Fruit fly (Drosophila melanogaster) whole organism, embryonic: ENCODE data around the gene Ppt1.

Experiments used
- Antp ChIP-seq: fragments of 200-800 bp; sonication (Bioruptor generic); optimal IDR thresholded peaks from 3 replicates; lab custom pipeline; 2016; ENCODE audit warnings: missing biosample characterization, missing genetic modification characterization
- CG10979 ChIP-seq: fragments of 200-800 bp; sonication (Bioruptor generic); optimal IDR thresholded peaks from 2 replicates; lab custom pipeline; 2018; ENCODE audit warnings: missing biosample characterization, mild to moderate bottlenecking, missing genetic modification characterization, moderate library complexity
- CG11085 ChIP-seq: fragments of 200-800 bp; sonication (Bioruptor generic); IDR thresholded peaks from 2 replicates; pipeline ENCODE4 v1.3.6; 2022; ENCODE audit warnings: missing biosample characterization, missing genetic modification characterization
- CG12236 ChIP-seq: fragments of 200-800 bp; sonication (Bioruptor generic); optimal IDR thresholded peaks from 2 replicates; lab custom pipeline; 2016; ENCODE audit warnings: missing biosample characterization, missing genetic modification characterization
- CG12942 ChIP-seq: fragments of 200-800 bp; sonication (Bioruptor generic); optimal IDR thresholded peaks from 3 replicates; lab custom pipeline; 2016; ENCODE audit warnings: missing biosample characterization, missing genetic modification characterization
- CG13123 ChIP-seq: fragments of 200-800 bp; sonication (Bioruptor generic); optimal IDR thresholded peaks from 2 replicates; lab custom pipeline; 2016; ENCODE audit warnings: missing biosample characterization, missing genetic modification characterization
- CG15514 ChIP-seq: fragments of 200-800 bp; sonication (Bioruptor generic); optimal IDR thresholded peaks from 3 replicates; lab custom pipeline; 2017; ENCODE audit warnings: missing biosample characterization, missing genetic modification characterization, mild to moderate bottlenecking, moderate library complexity, missing genetic modification reagents
- CG17385 ChIP-seq: fragments of 200-800 bp; sonication (Bioruptor generic); optimal IDR thresholded peaks from 3 replicates; lab custom pipeline; 2018; ENCODE audit warnings: missing biosample characterization, mild to moderate bottlenecking, missing genetic modification characterization
- CG17829 ChIP-seq: fragments of 200-800 bp; optimal IDR thresholded peaks from 2 replicates; lab custom pipeline; 2019; ENCODE audit warnings: missing biosample characterization, mild to moderate bottlenecking, missing genetic modification characterization, moderate library complexity
- CG2116 ChIP-seq: fragments of 200-800 bp; sonication (Bioruptor generic); optimal IDR thresholded peaks from 3 replicates; lab custom pipeline; 2018; ENCODE audit warnings: missing biosample characterization, mild to moderate bottlenecking, missing genetic modification characterization
- CG2199 ChIP-seq: fragments of 200-800 bp; sonication (Bioruptor generic); IDR thresholded peaks from 3 replicates; pipeline ENCODE4 v1.3.6; 2022; ENCODE audit warnings: missing biosample characterization, missing genetic modification characterization
- CG3995 ChIP-seq: fragments of 200-800 bp; sonication (Bioruptor generic); optimal IDR thresholded peaks from 3 replicates; lab custom pipeline; 2016; ENCODE audit warnings: missing biosample characterization, missing genetic modification characterization
- CG4328 ChIP-seq: fragments of 200-800 bp; sonication (Bioruptor generic); optimal IDR thresholded peaks from 3 replicates; lab custom pipeline; 2017; ENCODE audit warnings: missing biosample characterization, missing genetic modification reagents, missing genetic modification characterization
- CG9797 ChIP-seq: fragments of 200-800 bp; sonication (Bioruptor generic); optimal IDR thresholded peaks from 3 replicates; lab custom pipeline; 2018; ENCODE audit warnings: missing biosample characterization, mild to moderate bottlenecking, missing genetic modification characterization
- Chrac-16 ChIP-seq: fragments of 200-800 bp; sonication (Bioruptor generic); optimal IDR thresholded peaks from 3 replicates; lab custom pipeline; 2016; ENCODE audit warnings: missing biosample characterization, missing genetic modification characterization
- Dbx ChIP-seq: fragments of 200-800 bp; sonication (Bioruptor generic); IDR thresholded peaks from 3 replicates; pipeline ENCODE4 v1.3.6; 2022; ENCODE audit warnings: missing biosample characterization, missing genetic modification characterization
- E2f2 ChIP-seq: fragments of 200-800 bp; sonication (Bioruptor generic); IDR thresholded peaks from 2 replicates; pipeline ENCODE4 v1.3.6; 2022; ENCODE audit warnings: missing biosample characterization, missing genetic modification characterization
- ERR ChIP-seq: fragments of 200-800 bp; sonication (Bioruptor generic); optimal IDR thresholded peaks from 2 replicates; lab custom pipeline; 2016; ENCODE audit warnings: missing biosample characterization, missing genetic modification characterization
- Elba2 ChIP-seq: fragments of 200-800 bp; sonication (Bioruptor generic); optimal IDR thresholded peaks from 3 replicates; lab custom pipeline; 2016; ENCODE audit warnings: missing biosample characterization, missing genetic modification characterization
- Fer3 ChIP-seq: fragments of 200-800 bp; sonication (Bioruptor generic); optimal IDR thresholded peaks from 2 replicates; lab custom pipeline; 2018; ENCODE audit warnings: missing biosample characterization, mild to moderate bottlenecking, missing genetic modification characterization, moderate library complexity
- Med ChIP-seq: fragments of 200-800 bp; sonication (Bioruptor generic); peaks from one replicate; lab custom pipeline; 2016; ENCODE audit warnings: missing biosample characterization, missing genetic modification characterization, mild to moderate bottlenecking, inconsistent platforms, moderate library complexity
- NC2β ChIP-seq: fragments of 200-800 bp; sonication (Bioruptor generic); optimal IDR thresholded peaks from 2 replicates; lab custom pipeline; 2016; ENCODE audit warnings: missing biosample characterization, missing genetic modification characterization
- NfI ChIP-seq: fragments of 200-800 bp; sonication (Bioruptor generic); optimal IDR thresholded peaks from 3 replicates; lab custom pipeline; 2018; ENCODE audit warnings: missing biosample characterization, mild to moderate bottlenecking, missing genetic modification characterization, moderate library complexity
- Optix ChIP-seq: fragments of 200-800 bp; sonication (Bioruptor generic); IDR thresholded peaks from 3 replicates; pipeline ENCODE4 v1.3.6; 2022; ENCODE audit warnings: missing biosample characterization, missing genetic modification characterization
- Scr ChIP-seq: fragments of 200-800 bp; sonication (Bioruptor generic); IDR thresholded peaks from 2 replicates; pipeline ENCODE4 v1.3.6; 2022; ENCODE audit warnings: missing biosample characterization, missing genetic modification characterization; ENCODE audit not compliant: partially characterized antibody
- Tbp ChIP-seq: fragments of >200 bp; optimal IDR thresholded peaks from 2 replicates; lab custom pipeline; 2018; ENCODE audit warnings: missing biosample characterization, missing genetic modification characterization
- Trl ChIP-seq, 3 experiments: fragments of >200 bp in 2 of 3; fragments of 200-800 bp in 1 of 3; sonication (Bioruptor generic) in 1 of 3; optimal IDR thresholded peaks; 2 replicates in 1 of 3; 3 replicates in 2 of 3; lab custom pipeline; 2016 to 2017; ENCODE audit warnings: missing biosample characterization in 1 of 3, missing genetic modification characterization in 1 of 3
- ato ChIP-seq: fragments of 200-800 bp; sonication (Bioruptor generic); IDR thresholded peaks from 2 replicates; pipeline ENCODE4 v1.3.6; 2022; ENCODE audit warnings: missing biosample characterization, missing genetic modification characterization; ENCODE audit not compliant: partially characterized antibody
- cas ChIP-seq: fragments of 200-800 bp; sonication (Bioruptor generic); IDR thresholded peaks from 2 replicates; pipeline ENCODE4 v1.3.6; 2022; ENCODE audit warnings: missing biosample characterization, missing genetic modification characterization
- chn ChIP-seq: fragments of 200-800 bp; sonication (Bioruptor generic); optimal IDR thresholded peaks from 2 replicates; lab custom pipeline; 2016; ENCODE audit warnings: missing biosample characterization, missing genetic modification characterization
- ci ChIP-seq: fragments of 200-800 bp; sonication (Bioruptor generic); IDR thresholded peaks from 3 replicates; pipeline ENCODE4 v1.3.6; 2022; ENCODE audit warnings: missing biosample characterization, missing genetic modification characterization
- crp ChIP-seq, 2 experiments: fragments of 200-800 bp; sonication (Bioruptor generic); optimal IDR thresholded peaks; 2 replicates in 1 of 2; 3 replicates in 1 of 2; lab custom pipeline; 2017; ENCODE audit warnings: missing biosample characterization in 2 of 2, missing genetic modification characterization in 2 of 2, mild to moderate bottlenecking in 1 of 2, moderate library complexity in 1 of 2
- dmrt11E ChIP-seq: fragments of 200-800 bp; sonication (Bioruptor generic); optimal IDR thresholded peaks from 3 replicates; lab custom pipeline; 2018; ENCODE audit warnings: missing biosample characterization, mild to moderate bottlenecking, missing genetic modification characterization, moderate library complexity
- fu2 ChIP-seq: fragments of 200-800 bp; sonication (Bioruptor generic); optimal IDR thresholded peaks from 2 replicates; lab custom pipeline; 2016; ENCODE audit warnings: missing biosample characterization, missing genetic modification characterization
- hb ChIP-seq: fragments of 200-800 bp; sonication (Bioruptor generic); IDR thresholded peaks from 3 replicates; pipeline ENCODE4 v1.3.6; 2022; ENCODE audit warnings: missing biosample characterization, missing genetic modification characterization; ENCODE audit not compliant: partially characterized antibody
- inv ChIP-seq: fragments of 200-800 bp; sonication (Bioruptor generic); IDR thresholded peaks from 2 replicates; pipeline ENCODE4 v1.3.6; 2022; ENCODE audit warnings: missing biosample characterization, missing genetic modification characterization; ENCODE audit not compliant: partially characterized antibody
- kay ChIP-seq: fragments of 200-800 bp; sonication (Bioruptor generic); optimal IDR thresholded peaks from 2 replicates; lab custom pipeline; 2016; ENCODE audit warnings: missing biosample characterization, missing genetic modification characterization
- lab ChIP-seq: fragments of 200-800 bp; sonication (Bioruptor generic); optimal IDR thresholded peaks from 3 replicates; lab custom pipeline; 2017; ENCODE audit warnings: missing biosample characterization, missing genetic modification characterization, mild to moderate bottlenecking, moderate library complexity, missing genetic modification reagents
- org-1 ChIP-seq: fragments of 200-800 bp; sonication (Bioruptor generic); optimal IDR thresholded peaks from 2 replicates; lab custom pipeline; 2017; ENCODE audit warnings: missing biosample characterization, missing genetic modification characterization
- pan ChIP-seq, 4 experiments: fragments of >200 bp in 3 of 4; fragments of 200-800 bp in 1 of 4; sonication (Bioruptor generic) in 1 of 4; optimal IDR thresholded peaks in 3 of 4; IDR thresholded peaks in 1 of 4; 2 replicates each; pipeline versions ENCODE4 v1.3.6 to Lab custom; 2017 to 2022; ENCODE audit warnings: missing biosample characterization in 2 of 4, missing genetic modification characterization in 2 of 4, mixed read lengths in 1 of 4
- peb ChIP-seq: fragments of 200-800 bp; sonication (Bioruptor generic); IDR thresholded peaks from 2 replicates; pipeline ENCODE4 v1.3.6; 2022; ENCODE audit warnings: missing biosample characterization, missing genetic modification characterization
- pnt ChIP-seq: fragments of 200-800 bp; sonication (Bioruptor generic); optimal IDR thresholded peaks from 3 replicates; lab custom pipeline; 2016; ENCODE audit warnings: missing biosample characterization, missing genetic modification characterization
- prd ChIP-seq, 3 experiments: fragments of >200 bp in 2 of 3; fragments of 200-800 bp in 1 of 3; sonication (Bioruptor generic) in 1 of 3; optimal IDR thresholded peaks in 2 of 3; IDR thresholded peaks in 1 of 3; 2 replicates in 2 of 3; 3 replicates in 1 of 3; pipeline versions ENCODE4 v1.3.6 to Lab custom; 2017 to 2022; ENCODE audit warnings: missing biosample characterization in 1 of 3, missing genetic modification characterization in 1 of 3
- schlank ChIP-seq: fragments of 200-800 bp; sonication (Bioruptor generic); optimal IDR thresholded peaks from 2 replicates; lab custom pipeline; 2018; ENCODE audit warnings: missing biosample characterization, mild to moderate bottlenecking, missing genetic modification characterization
- stc ChIP-seq: fragments of 200-800 bp; sonication (Bioruptor generic); IDR thresholded peaks from 2 replicates; pipeline ENCODE4 v1.3.6; 2022; ENCODE audit warnings: missing biosample characterization, missing genetic modification characterization
- unc-4 ChIP-seq: fragments of 200-800 bp; sonication (Bioruptor generic); IDR thresholded peaks from 2 replicates; pipeline ENCODE4 v1.3.6; 2022; ENCODE audit warnings: missing biosample characterization, missing genetic modification characterization; ENCODE audit not compliant: partially characterized antibody
- yki ChIP-seq: fragments of >200 bp; optimal IDR thresholded peaks from 3 replicates; lab custom pipeline; 2018
- zfh2 ChIP-seq: fragments of 200-800 bp; sonication (Bioruptor generic); optimal IDR thresholded peaks from 2 replicates; lab custom pipeline; 2016; ENCODE audit warnings: missing biosample characterization, missing genetic modification characterization

The Ppt1 gene

dm6 chrX:8676631-8677224, 13.3 kb downstream of the Ppt1 start, which contains the start of gene Rubicon (continued):
- peak; percentile 94 for TF ChIP-seq Med (GFP tag; lab: Kevin White, UChicago)
- peak; percentile 93 for TF ChIP-seq CG15514 (GFP tag; lab: Kevin White, UChicago)
- TF ChIP-seq CG12236 (GFP tag; lab: Kevin White, UChicago) = no peak
- TF ChIP-seq Antp (GFP tag; lab: Kevin White, UChicago) = peak; percentile 9
- peak; percentile 79 for TF ChIP-seq Dbx
- peak; percentile 15 for TF ChIP-seq Chrac-16 (GFP tag; lab: Kevin White, UChicago)
- TF ChIP-seq inv (GFP tag; lab: Robert Waterston, UW) = peak; percentile 77
- no peak for TF ChIP-seq prd (optimal IDR thresholded peaks at IDR 0.05; lab: Kevin White, UChicago)
- TF ChIP-seq prd (GFP tag; IDR thresholded peaks at IDR 0.05; lab: Robert Waterston, UW) = peak; percentile 46; the same call in 1 of the 3 replicates
- peak; percentile 16 for TF ChIP-seq yki (lab: Kevin White, UChicago)
- peak; percentile 53; the same call in 1 of the 2 replicates for TF ChIP-seq E2f2 (GFP tag; lab: Robert Waterston, UW)
- TF ChIP-seq ato (GFP tag; lab: Robert Waterston, UW) = peak; percentile 75
- peak; percentile 26 for TF ChIP-seq Fer3 (tag; lab: Kevin White, UChicago)
- no peak for TF ChIP-seq kay (GFP tag; lab: Kevin White, UChicago)
- peak; percentile 81 for TF ChIP-seq ci
- TF ChIP-seq lab (GFP tag; lab: Kevin White, UChicago) = peak; percentile 56
- peak in 1 of 2 experiments; percentile 62 for TF ChIP-seq crp (GFP tag; optimal IDR thresholded peaks at IDR 0.05; lab: Kevin White, UChicago)
- peak; percentile 63 for TF ChIP-seq NfI (GFP tag; lab: Kevin White, UChicago)
- TF ChIP-seq CG10979 (tag; lab: Kevin White, UChicago) = peak; percentile 30
- peak; percentile 34 for TF ChIP-seq fu2
- peak; percentile 45 for TF ChIP-seq dmrt11E (tag; lab: Kevin White, UChicago)
- peak; percentile 87 for TF ChIP-seq hb
- peak; percentile 85 for TF ChIP-seq Scr (GFP tag; lab: Robert Waterston, UW)
- peak; percentile 64 for TF ChIP-seq NC2β (GFP tag; lab: Kevin White, UChicago)
- peak; percentile 4 for TF ChIP-seq zfh2 (GFP tag; lab: Kevin White, UChicago)
- TF ChIP-seq schlank (tag; lab: Kevin White, UChicago) = no peak
- TF ChIP-seq cas (GFP tag; lab: Robert Waterston, UW) = peak; percentile 22; the same call in 1 of the 2 replicates
- peak; percentile 91 for TF ChIP-seq CG2116 (GFP tag; lab: Kevin White, UChicago)
- TF ChIP-seq CG2199 = 0 out of 3 replicates have a peak, but pooled peaks have one; percentile 58
- no peak for TF ChIP-seq org-1
- TF ChIP-seq stc = peak; percentile 48; the same call in 1 of the 2 replicates
- TF ChIP-seq CG3995 = peak; percentile 10
- TF ChIP-seq ERR (GFP tag; lab: Kevin White, UChicago) = peak; percentile 55
- peak; percentile 23 for TF ChIP-seq chn (GFP tag; lab: Kevin White, UChicago)
- no peak for TF ChIP-seq CG12942 (GFP tag; lab: Kevin White, UChicago)
- TF ChIP-seq CG4328 = no peak
- peak; percentile 78 for TF ChIP-seq CG17385
- TF ChIP-seq Tbp (GFP tag; lab: Kevin White, UChicago) = no peak
- no peak for TF ChIP-seq pnt (GFP tag; lab: Kevin White, UChicago)
- no peak for TF ChIP-seq CG13123 (GFP tag; lab: Kevin White, UChicago)
- no peak for TF ChIP-seq Trl (optimal IDR thresholded peaks at IDR 0.05; lab: Kevin White, UChicago)
- TF ChIP-seq Trl (GFP tag; optimal IDR thresholded peaks at IDR 0.05; lab: Kevin White, UChicago) = peak; percentile 36
- no peak for TF ChIP-seq peb (GFP tag; lab: Robert Waterston, UW)
- peak; percentile 88 for TF ChIP-seq unc-4
- TF ChIP-seq Elba2 = no peak
- TF ChIP-seq CG9797 = peak; percentile 58
- no peak for TF ChIP-seq pan (optimal IDR thresholded peaks at IDR 0.05; lab: Kevin White, UChicago)
- peak in 1 of 2 experiments; percentile 18 for TF ChIP-seq pan (GFP tag; optimal IDR thresholded peaks at IDR 0.05 in 1 of 2, IDR thresholded peaks at IDR 0.05 in 1 of 2)
- peak; percentile 20; the same call in 1 of the 3 replicates for TF ChIP-seq Optix (GFP tag; lab: Robert Waterston, UW)
- TF ChIP-seq CG17829 (tag; lab: Kevin White, UChicago) = peak; percentile 65
- TF ChIP-seq CG11085 (GFP tag; lab: Robert Waterston, UW) = peak; percentile 60
